Worm (Caenorhabditis elegans) whole organism, dauer: ENCODE results near the gene T05A8.3.
"Not testable (repeated sequence)": the region's sequence is repeated elsewhere in the genome, so short reads cannot be mapped to it uniquely, and the experiment has no call there.

Experiments
- unc-62 ChIP-seq: sonication (generic microtip); optimal IDR thresholded peaks from 2 replicates; lab custom pipeline; 2017; ENCODE audit warnings: missing biosample characterization, missing genetic modification reagents, missing genetic modification characterization

Gene T05A8.3

ce11 chrII:2695079-2695478 is 22.2 kb downstream of the T05A8.3 start:
- TF ChIP-seq unc-62 (GFP tag; lab: Kevin White, UChicago): no peak

ce11 chrII:2692476-2692875 is 24.8 kb downstream of the T05A8.3 start, which contains the start of gene set-11:
Gene set-11 (minus strand): TSS chrII:2692576.
- TF ChIP-seq unc-62 (GFP tag; lab: Kevin White, UChicago): no peak

- TF ChIP-seq unc-62 (GFP tag; lab: Kevin White, UChicago): no peak
These were observed 27.2 kb downstream of the T05A8.3 start, which contains the start of gene nspf-3 for ce11 chrII:2690080-2690479. Gene nspf-3 (minus strand): TSS chrII:2690180.

ce11 chrII:2688616-2689015 is 28.6 kb downstream of the T05A8.3 start, which contains the start of gene nspf-2:
Gene nspf-2 (plus strand): TSS chrII:2688916.
- TF ChIP-seq unc-62 (GFP tag; lab: Kevin White, UChicago): not testable (repeated sequence)

- TF ChIP-seq unc-62 (GFP tag; lab: Kevin White, UChicago): no peak
These were observed 30.1 kb downstream of the T05A8.3 start, which contains the start of the genes sup-9 and nspf-1 for ce11 chrII:2686985-2687675. Gene sup-9 (minus strand): TSS chrII:2687027. Gene nspf-1 (plus strand): TSS chrII:2687625.

- TF ChIP-seq unc-62 (GFP tag; lab: Kevin White, UChicago): no peak
These were observed 32.5 kb downstream of the T05A8.3 start for ce11 chrII:2684783-2685182.

- TF ChIP-seq unc-62 (GFP tag; lab: Kevin White, UChicago): no peak
These were observed 33.0 kb downstream of the T05A8.3 start, which contains the start of gene ceh-87 for ce11 chrII:2684208-2684607. Gene ceh-87 (minus strand): TSS chrII:2684308.

ce11 chrII:2681118-2681517 is 36.1 kb downstream of the T05A8.3 start, which contains the start of gene F34D6.1:
Gene F34D6.1 (minus strand): TSS chrII:2681218.
- no peak for TF ChIP-seq unc-62 (GFP tag; lab: Kevin White, UChicago)

- no peak for TF ChIP-seq unc-62 (GFP tag; lab: Kevin White, UChicago)
These were observed 39.6 kb downstream of the T05A8.3 start, which contains the start of gene F22E5.17 for ce11 chrII:2677534-2678168. Gene F22E5.17 (plus strand): TSS chrII:2678041.

- not testable (repeated sequence) for TF ChIP-seq unc-62 (GFP tag; lab: Kevin White, UChicago)
These were observed 43.7 kb downstream of the T05A8.3 start, which contains the start of the genes F22E5.20 and F22E5.1 for ce11 chrII:2673534-2673933. Gene F22E5.20 (minus strand): TSS chrII:2673634. Gene F22E5.1 (plus strand): TSS chrII:2673775.

- TF ChIP-seq unc-62 (GFP tag; lab: Kevin White, UChicago): not testable (repeated sequence)
These were observed 44.9 kb downstream of the T05A8.3 start, which contains the start of gene sri-57 for ce11 chrII:2672320-2672719. Gene sri-57 (minus strand): TSS chrII:2672420.

- TF ChIP-seq unc-62 (GFP tag; lab: Kevin White, UChicago): no peak
These were observed 51.6 kb downstream of the T05A8.3 start, which contains the start of gene F22E5.22 for ce11 chrII:2665606-2666005. Gene F22E5.22 (plus strand): TSS chrII:2665906.

ce11 chrII:2665081-2665480 is 52.2 kb downstream of the T05A8.3 start, which contains the start of gene F22E5.2:
Gene F22E5.2 (plus strand): TSS chrII:2665381.
- not testable (repeated sequence) for TF ChIP-seq unc-62 (GFP tag; lab: Kevin White, UChicago)
